Fruit fly (Drosophila melanogaster) whole organism, adult: ENCODE results near the gene Unc50.

Experiments used
- CG11617 ChIP-seq: fragments of 200-800 bp; sonication (Bioruptor generic); optimal IDR thresholded peaks from 2 replicates; lab custom pipeline; 2017; ENCODE audit warnings: mild to moderate bottlenecking, missing biosample characterization, missing genetic modification reagents, missing genetic modification characterization
- CG12768 ChIP-seq: fragments of 200-800 bp; sonication (Bioruptor generic); optimal IDR thresholded peaks from 2 replicates; lab custom pipeline; 2017; ENCODE audit warnings: missing biosample characterization, missing genetic modification characterization, mild to moderate bottlenecking, moderate library complexity, missing genetic modification reagents
- CG14711 ChIP-seq: fragments of 200-800 bp; sonication (Bioruptor generic); optimal IDR thresholded peaks from 2 replicates; lab custom pipeline; 2018; ENCODE audit warnings: missing biosample characterization, mild to moderate bottlenecking, missing genetic modification characterization, moderate library complexity
- CG1620 ChIP-seq: fragments of 200-800 bp; sonication (Bioruptor generic); optimal IDR thresholded peaks from 2 replicates; lab custom pipeline; 2016; ENCODE audit warnings: missing biosample characterization, missing genetic modification characterization
- CG33017 ChIP-seq: fragments of 200-800 bp; sonication (Bioruptor generic); optimal IDR thresholded peaks from 2 replicates; lab custom pipeline; 2018; ENCODE audit warnings: missing biosample characterization, mild to moderate bottlenecking, missing genetic modification characterization, moderate library complexity
- CG5204 ChIP-seq: fragments of 200-800 bp; sonication (Bioruptor generic); optimal IDR thresholded peaks from 2 replicates; lab custom pipeline; 2016; ENCODE audit warnings: missing biosample characterization, missing genetic modification characterization
- CG7045 ChIP-seq: fragments of 200-800 bp; sonication (Bioruptor generic); optimal IDR thresholded peaks from 2 replicates; lab custom pipeline; 2017; ENCODE audit warnings: missing biosample characterization, mild to moderate bottlenecking, missing genetic modification characterization
- CG7101 ChIP-seq: fragments of 200-800 bp; sonication (Bioruptor generic); optimal IDR thresholded peaks from 2 replicates; lab custom pipeline; 2018; ENCODE audit warnings: missing biosample characterization, mild to moderate bottlenecking, missing genetic modification characterization, moderate library complexity
- Clk ChIP-seq: fragments of 200-800 bp; sonication (Bioruptor generic); optimal IDR thresholded peaks from 2 replicates; lab custom pipeline; 2017; ENCODE audit warnings: missing biosample characterization, missing genetic modification characterization
- Crg-1 ChIP-seq: fragments of 200-800 bp; sonication (Bioruptor generic); optimal IDR thresholded peaks from 2 replicates; lab custom pipeline; 2016; ENCODE audit warnings: missing biosample characterization, missing genetic modification characterization
- Hr96 ChIP-seq: fragments of 200-800 bp; sonication (Bioruptor generic); optimal IDR thresholded peaks from 2 replicates; lab custom pipeline; 2016; ENCODE audit warnings: missing biosample characterization, missing genetic modification characterization
- Mnt ChIP-seq: fragments of 200-800 bp; sonication (Bioruptor generic); optimal IDR thresholded peaks from 2 replicates; lab custom pipeline; 2016; ENCODE audit warnings: missing biosample characterization, mild to moderate bottlenecking, missing genetic modification characterization
- bab1 ChIP-seq: fragments of 200-800 bp; sonication (Bioruptor generic); optimal IDR thresholded peaks from 3 replicates; lab custom pipeline; 2019; ENCODE audit warnings: missing biosample characterization, mild to moderate bottlenecking, missing genetic modification characterization, moderate library complexity
- cic ChIP-seq: fragments of 200-800 bp; sonication (Bioruptor generic); optimal IDR thresholded peaks from 2 replicates; lab custom pipeline; 2017; ENCODE audit warnings: missing biosample characterization, mild to moderate bottlenecking, missing genetic modification characterization, moderate library complexity
- cnc ChIP-seq, 2 experiments: fragments of >200 bp; optimal IDR thresholded peaks; 2 replicates each; lab custom pipeline; 2017
- kay ChIP-seq: fragments of 200-800 bp; sonication (Bioruptor generic); peaks from one replicate; lab custom pipeline; 2016; ENCODE audit warnings: missing biosample characterization, missing genetic modification characterization, borderline replicate concordance
- ovo ChIP-seq: fragments of 200-800 bp; sonication (Bioruptor generic); optimal IDR thresholded peaks from 2 replicates; lab custom pipeline; 2016; ENCODE audit warnings: missing biosample characterization, missing genetic modification characterization
- pad ChIP-seq: fragments of 200-800 bp; sonication (Bioruptor generic); optimal IDR thresholded peaks from 3 replicates; lab custom pipeline; 2017; ENCODE audit warnings: missing biosample characterization, missing genetic modification characterization, mild to moderate bottlenecking, moderate library complexity, missing genetic modification reagents
- tj ChIP-seq: fragments of 200-800 bp; sonication (Bioruptor generic); optimal IDR thresholded peaks from 3 replicates; lab custom pipeline; 2017; ENCODE audit warnings: missing biosample characterization, mild to moderate bottlenecking, missing genetic modification characterization, moderate library complexity
- toe ChIP-seq: fragments of 200-800 bp; sonication (Bioruptor generic); optimal IDR thresholded peaks from 2 replicates; lab custom pipeline; 2016; ENCODE audit warnings: missing biosample characterization, missing genetic modification characterization

Gene Unc50

DNA sequence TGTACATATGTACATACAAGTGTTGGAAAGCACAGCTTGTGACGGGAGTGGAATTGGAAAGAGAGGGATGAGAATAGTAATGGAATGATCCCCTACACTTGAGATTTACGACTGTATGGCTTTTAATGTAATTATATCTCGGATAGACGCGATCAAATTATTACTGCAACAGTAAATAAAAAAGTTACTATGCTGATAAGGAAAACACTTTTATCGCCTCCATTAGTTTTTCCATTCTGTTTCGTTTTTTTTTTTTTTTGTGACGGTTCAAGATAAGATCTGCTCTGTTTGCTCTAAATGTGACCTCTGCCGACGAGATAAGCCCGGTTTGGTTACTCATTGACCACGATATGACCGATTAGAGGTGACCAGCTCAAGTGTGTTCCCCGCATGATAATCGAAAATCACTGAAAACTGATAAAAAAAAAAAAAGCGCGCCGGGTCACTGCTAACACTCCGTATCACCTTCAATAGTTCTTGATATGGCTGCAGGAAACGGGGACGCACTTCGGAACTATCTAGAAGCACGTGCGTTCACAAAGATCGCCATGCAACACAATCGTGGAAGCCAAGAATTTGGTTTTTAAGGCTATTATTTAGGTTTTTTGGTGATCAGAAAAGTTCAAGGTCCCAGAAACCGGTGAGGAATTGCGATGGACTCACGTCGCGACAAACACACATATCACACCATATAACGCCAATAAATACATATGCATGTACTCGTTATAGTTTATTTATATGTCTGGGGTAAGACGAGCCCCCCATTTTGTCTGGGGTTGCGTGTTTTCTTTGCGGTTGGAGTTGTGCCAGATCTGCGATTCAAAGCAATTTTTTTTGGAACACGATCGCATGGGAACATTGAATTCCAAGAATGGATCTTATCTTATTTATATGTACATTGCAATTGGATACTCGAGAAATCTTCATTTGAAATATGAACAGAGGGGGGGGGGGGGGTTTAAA, 5.6 kb downstream of the Unc50 start, which contains the start of gene p:
Gene p, minus strand, starts transcription at position 156 of the 963 bp plus-strand sequence.
- TF ChIP-seq pad (GFP tag; lab: Kevin White, UChicago) (peak; percentile 35), CG33017 (tag; lab: Kevin White, UChicago) (peak; percentile 64), ovo (GFP tag; lab: Kevin White, UChicago) (peak; percentile 36), cnc (optimal IDR thresholded peaks at IDR 0.05; lab: Kevin White, UChicago) (no peak), bab1 (GFP tag; lab: Kevin White, UChicago) (peak; percentile 64), CG1620 (peak; percentile 21), Mnt (GFP tag; lab: Kevin White, UChicago) (peak; percentile 9), CG12768 (GFP tag; lab: Kevin White, UChicago) (peak; percentile 34), toe (GFP tag; lab: Kevin White, UChicago) (peak; percentile 45), tj (GFP tag; lab: Kevin White, UChicago) (peak; percentile 89), Hr96 (peak; percentile 24), CG14711 (tag; lab: Kevin White, UChicago) (peak; percentile 35), CG11617 (GFP tag; lab: Kevin White, UChicago) (no peak), Crg-1 (GFP tag; lab: Kevin White, UChicago) (peak; percentile 21), kay (GFP tag; lab: Kevin White, UChicago) (peak; percentile 71), CG5204 (GFP tag; lab: Kevin White, UChicago) (peak; percentile 54), CG7045 (peak; percentile 69), CG7101 (tag; lab: Kevin White, UChicago) (peak; percentile 41), Clk (no peak), cic (peak; percentile 78)

dm6 chr3R:8669900-8670528, 6.4 kb downstream of the Unc50 start:
- TF ChIP-seq toe (GFP tag; lab: Kevin White, UChicago) (no peak), cic (no peak), CG11617 (GFP tag; lab: Kevin White, UChicago) (no peak), CG33017 (tag; lab: Kevin White, UChicago) (peak; percentile 8), Mnt (GFP tag; lab: Kevin White, UChicago) (peak; percentile 77)

DNA sequence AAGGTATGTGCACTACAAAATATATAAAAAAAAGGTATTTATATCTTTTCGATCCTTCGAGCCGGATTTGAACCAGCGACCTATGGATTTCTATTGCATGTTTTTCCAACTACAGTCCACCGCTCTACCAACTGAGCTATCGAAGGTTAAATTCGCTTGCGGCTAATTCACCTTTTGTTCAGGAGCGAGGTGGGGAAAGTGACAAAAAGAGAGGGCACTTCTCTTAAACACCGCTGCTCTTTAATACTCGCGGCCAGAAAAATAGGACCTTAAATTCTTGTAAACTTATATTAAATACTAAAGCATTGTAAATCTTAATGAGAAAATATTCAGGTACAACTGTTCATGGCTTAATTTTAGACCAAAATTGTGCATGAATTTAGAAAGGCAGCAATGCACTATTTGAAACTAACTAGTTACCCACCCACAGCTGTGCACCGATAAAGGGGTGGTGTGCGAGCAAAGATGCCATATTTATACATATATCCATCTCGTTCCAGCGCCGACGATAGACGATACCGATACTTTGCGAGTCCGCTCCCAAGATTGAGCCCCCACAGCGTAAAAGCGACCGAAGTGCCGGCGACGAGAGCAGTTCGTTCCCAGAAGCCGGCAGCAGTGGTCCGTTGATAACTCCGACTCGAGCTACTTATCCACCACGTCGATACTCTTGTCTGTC, 7.2 kb downstream of the Unc50 start:
- peak; percentile 98 for TF ChIP-seq CG11617 (GFP tag; lab: Kevin White, UChicago)
- peak; percentile 97 for TF ChIP-seq Hr96
- TF ChIP-seq pad (GFP tag; lab: Kevin White, UChicago): peak; percentile 99
- peak; percentile 95 for TF ChIP-seq Crg-1 (GFP tag; lab: Kevin White, UChicago)
- peak; percentile 90 for TF ChIP-seq tj (GFP tag; lab: Kevin White, UChicago)
- TF ChIP-seq bab1 (GFP tag; lab: Kevin White, UChicago): peak; percentile 97
- no peak for TF ChIP-seq CG5204 (GFP tag; lab: Kevin White, UChicago)
- TF ChIP-seq CG33017 (tag; lab: Kevin White, UChicago): peak; percentile 98
- TF ChIP-seq CG7045: peak; percentile 97
- TF ChIP-seq cic: peak; percentile 93
- TF ChIP-seq kay (GFP tag; lab: Kevin White, UChicago): peak; percentile 98
- TF ChIP-seq CG12768 (GFP tag; lab: Kevin White, UChicago): peak; percentile 98
- no peak for TF ChIP-seq cnc (optimal IDR thresholded peaks at IDR 0.05; lab: Kevin White, UChicago)
- peak; percentile 97 for TF ChIP-seq CG7101 (tag; lab: Kevin White, UChicago)
- peak; percentile 91 for TF ChIP-seq ovo (GFP tag; lab: Kevin White, UChicago)
- TF ChIP-seq toe (GFP tag; lab: Kevin White, UChicago): peak; percentile 98
- peak; percentile 95 for TF ChIP-seq Mnt (GFP tag; lab: Kevin White, UChicago)
- peak; percentile 93 for TF ChIP-seq CG14711 (tag; lab: Kevin White, UChicago)
- peak; percentile 97 for TF ChIP-seq Clk
- TF ChIP-seq CG1620: peak; percentile 95

DNA sequence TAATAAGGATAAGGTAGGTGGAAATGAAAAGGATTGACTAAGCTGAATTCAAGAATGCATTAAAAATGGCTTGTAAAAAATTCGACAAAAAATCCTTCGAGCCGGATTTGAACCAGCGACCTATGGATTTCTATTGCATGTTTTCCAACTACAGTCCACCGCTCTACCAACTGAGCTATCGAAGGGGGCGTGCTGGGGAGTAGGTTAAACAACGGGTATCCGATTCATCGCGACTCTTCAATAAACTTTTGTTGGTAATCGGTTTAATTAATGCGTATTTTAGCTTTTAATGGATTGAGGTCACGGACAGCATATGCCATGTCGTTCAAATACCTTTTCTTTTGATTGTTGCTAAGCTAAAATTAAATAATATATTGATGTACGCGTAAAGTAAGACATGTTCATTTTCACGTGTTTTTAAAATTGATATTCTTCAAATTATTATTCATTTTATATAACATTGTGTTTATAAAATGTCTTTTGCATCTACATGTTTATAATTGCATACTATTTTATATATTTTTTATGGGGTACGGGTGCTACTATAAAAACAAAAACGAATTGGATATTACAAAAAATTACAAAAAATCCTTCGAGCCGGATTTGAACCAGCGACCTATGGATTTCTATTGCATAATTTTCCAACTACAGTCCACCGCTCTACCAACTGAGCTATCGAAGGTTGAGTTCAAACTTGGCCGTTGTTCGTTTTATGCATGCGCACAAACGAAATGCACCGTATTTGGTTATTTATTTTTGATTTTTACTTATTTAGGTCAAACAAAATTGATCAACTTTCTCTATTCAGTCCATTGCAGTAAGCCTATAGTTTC, 8.2 kb downstream of the Unc50 start:
- TF ChIP-seq CG12768 (GFP tag; lab: Kevin White, UChicago) (peak; percentile 5), CG11617 (GFP tag; lab: Kevin White, UChicago) (no peak), toe (GFP tag; lab: Kevin White, UChicago) (no peak), kay (GFP tag; lab: Kevin White, UChicago) (peak; percentile 76)

DNA sequence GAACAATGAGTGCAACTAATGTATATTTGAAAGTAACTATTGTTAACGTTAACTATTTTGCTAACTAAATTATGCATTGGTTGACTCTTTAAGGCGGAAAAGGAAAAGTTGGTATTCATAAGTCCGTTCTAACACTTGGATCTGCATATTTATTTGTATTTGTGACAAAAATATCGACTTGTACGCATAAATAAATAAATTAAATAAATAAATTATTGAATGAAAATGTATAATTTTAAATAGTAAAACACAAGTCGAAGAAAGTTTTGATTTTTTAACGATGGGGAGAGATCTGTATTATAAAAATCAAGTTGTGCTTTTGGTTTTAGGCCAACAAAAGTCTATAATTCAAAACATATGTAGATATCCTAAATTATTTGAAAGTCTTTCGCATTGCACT, 8.8 kb downstream of the Unc50 start, which contains the start of gene CG8036:
Gene CG8036, plus strand, starts transcription at position 301 of the 400 bp plus-strand sequence.
- TF ChIP-seq CG11617 (GFP tag; lab: Kevin White, UChicago) (no peak), bab1 (GFP tag; lab: Kevin White, UChicago) (no peak), Clk (no peak), CG7101 (tag; lab: Kevin White, UChicago) (no peak), cic (no peak), Mnt (GFP tag; lab: Kevin White, UChicago) (no peak)
